Fruit fly (Drosophila melanogaster) whole organism, embryonic: ENCODE data around the gene CG34135.

ENCODE experiments used
- Aef1 ChIP-seq: fragments of 200-800 bp; sonication (Bioruptor generic); IDR thresholded peaks from 3 replicates; pipeline ENCODE4 v1.3.6; 2022; ENCODE audit warnings: missing biosample characterization, missing genetic modification characterization
- Atf-2 ChIP-seq: fragments of 200-800 bp; sonication (Bioruptor generic); optimal IDR thresholded peaks from 2 replicates; lab custom pipeline; 2016; ENCODE audit warnings: missing biosample characterization, missing genetic modification characterization
- CG10147 ChIP-seq: fragments of 200-800 bp; sonication (Bioruptor generic); optimal IDR thresholded peaks from 2 replicates; lab custom pipeline; 2019; ENCODE audit warnings: missing biosample characterization, mild to moderate bottlenecking, missing genetic modification characterization, moderate library complexity
- CG11456 ChIP-seq: fragments of 200-800 bp; sonication (Bioruptor generic); IDR thresholded peaks from 3 replicates; pipeline ENCODE4 v1.3.6; 2022; ENCODE audit warnings: missing biosample characterization, missing genetic modification characterization
- CG12104 ChIP-seq: fragments of 200-800 bp; sonication (Bioruptor generic); optimal IDR thresholded peaks from 3 replicates; lab custom pipeline; 2016; ENCODE audit warnings: missing biosample characterization, missing genetic modification characterization
- CG13123 ChIP-seq: fragments of 200-800 bp; sonication (Bioruptor generic); optimal IDR thresholded peaks from 2 replicates; lab custom pipeline; 2016; ENCODE audit warnings: missing biosample characterization, missing genetic modification characterization
- CG13424 ChIP-seq: fragments of 200-800 bp; sonication (Bioruptor generic); optimal IDR thresholded peaks from 2 replicates; lab custom pipeline; 2019; ENCODE audit warnings: missing biosample characterization, mild to moderate bottlenecking, missing genetic modification characterization, moderate library complexity
- CG14965 ChIP-seq: fragments of 200-800 bp; sonication (Bioruptor generic); optimal IDR thresholded peaks from 2 replicates; lab custom pipeline; 2016; ENCODE audit warnings: missing biosample characterization, missing genetic modification characterization, borderline replicate concordance
- CG17359 ChIP-seq: fragments of 200-800 bp; sonication (Bioruptor generic); optimal IDR thresholded peaks from 3 replicates; lab custom pipeline; 2018; ENCODE audit warnings: missing biosample characterization, mild to moderate bottlenecking, missing genetic modification characterization, moderate library complexity
- CG1792 ChIP-seq: fragments of 200-800 bp; sonication (Bioruptor generic); optimal IDR thresholded peaks from 2 replicates; lab custom pipeline; 2016; ENCODE audit warnings: missing biosample characterization, missing genetic modification characterization
- CG2875 ChIP-seq: fragments of 200-800 bp; sonication (Bioruptor generic); optimal IDR thresholded peaks from 2 replicates; lab custom pipeline; 2017; ENCODE audit warnings: missing biosample characterization, mild to moderate bottlenecking, missing genetic modification characterization, missing genetic modification reagents
- CG30431 ChIP-seq: fragments of 200-800 bp; sonication (Bioruptor generic); optimal IDR thresholded peaks from 2 replicates; lab custom pipeline; 2017; ENCODE audit warnings: missing biosample characterization, missing genetic modification characterization
- CG32532 ChIP-seq: fragments of 200-800 bp; sonication (Bioruptor generic); IDR thresholded peaks from 2 replicates; pipeline ENCODE4 v1.3.6; 2022; ENCODE audit warnings: missing biosample characterization, missing genetic modification characterization
- CG3281 ChIP-seq: fragments of 200-800 bp; sonication (Bioruptor generic); optimal IDR thresholded peaks from 3 replicates; lab custom pipeline; 2017; ENCODE audit warnings: missing biosample characterization, mild to moderate bottlenecking, missing genetic modification characterization
- CG42726 ChIP-seq: fragments of 200-800 bp; sonication (Bioruptor generic); IDR thresholded peaks from 2 replicates; pipeline ENCODE4 v1.3.6; 2022; ENCODE audit warnings: missing biosample characterization, missing genetic modification characterization; ENCODE audit not compliant: partially characterized antibody
- CG43689 ChIP-seq: fragments of 200-800 bp; sonication (Bioruptor generic); IDR thresholded peaks from 2 replicates; pipeline ENCODE4 v1.3.6; 2022; ENCODE audit warnings: missing biosample characterization, missing genetic modification characterization
- CG4854 ChIP-seq: fragments of 200-800 bp; sonication (Bioruptor generic); optimal IDR thresholded peaks from 2 replicates; lab custom pipeline; 2016; ENCODE audit warnings: missing biosample characterization, missing genetic modification characterization, inconsistent platforms
- CG5953 ChIP-seq: fragments of 200-800 bp; sonication (Bioruptor generic); IDR thresholded peaks from 2 replicates; pipeline ENCODE4 v1.3.6; 2022; ENCODE audit warnings: missing biosample characterization, missing genetic modification characterization
- CG6683 ChIP-seq: fragments of 200-800 bp; sonication (Bioruptor generic); optimal IDR thresholded peaks from 2 replicates; lab custom pipeline; 2017; ENCODE audit warnings: missing biosample characterization, mild to moderate bottlenecking, missing genetic modification characterization, missing genetic modification reagents
- CG6791 ChIP-seq: fragments of 200-800 bp; sonication (Bioruptor generic); IDR thresholded peaks from 3 replicates; pipeline ENCODE4 v1.3.6; 2022; ENCODE audit warnings: missing biosample characterization, missing genetic modification characterization; ENCODE audit not compliant: partially characterized antibody
- CG9437 ChIP-seq: fragments of 200-800 bp; sonication (Bioruptor generic); optimal IDR thresholded peaks from 2 replicates; lab custom pipeline; 2018; ENCODE audit warnings: missing biosample characterization, mild to moderate bottlenecking, missing genetic modification characterization
- CrebB ChIP-seq: fragments of 200-800 bp; sonication (Bioruptor generic); optimal IDR thresholded peaks from 3 replicates; lab custom pipeline; 2018; ENCODE audit warnings: missing biosample characterization, mild to moderate bottlenecking, missing genetic modification characterization
- Fer1 ChIP-seq: fragments of 200-800 bp; sonication (Bioruptor generic); optimal IDR thresholded peaks from 2 replicates; lab custom pipeline; 2017; ENCODE audit warnings: missing biosample characterization, mild to moderate bottlenecking, missing genetic modification characterization
- Hr3 ChIP-seq: fragments of 200-800 bp; sonication (Bioruptor generic); optimal IDR thresholded peaks from 3 replicates; lab custom pipeline; 2016; ENCODE audit warnings: missing biosample characterization, missing genetic modification characterization
- Max ChIP-seq: fragments of 200-800 bp; sonication (Bioruptor generic); optimal IDR thresholded peaks from 2 replicates; lab custom pipeline; 2016; ENCODE audit warnings: missing biosample characterization, mild to moderate bottlenecking, missing genetic modification characterization
- Taf1 ChIP-seq: fragments of 200-800 bp; sonication (Bioruptor generic); IDR thresholded peaks from 2 replicates; pipeline ENCODE4 v1.3.6; 2022; ENCODE audit warnings: missing biosample characterization, missing genetic modification characterization
- Xbp1 ChIP-seq: fragments of 200-800 bp; sonication (Bioruptor generic); optimal IDR thresholded peaks from 3 replicates; lab custom pipeline; 2016; ENCODE audit warnings: missing biosample characterization, mild to moderate bottlenecking, missing genetic modification characterization
- ase ChIP-seq: fragments of 200-800 bp; sonication (Bioruptor generic); IDR thresholded peaks from 3 replicates; pipeline ENCODE4 v1.3.6; 2022; ENCODE audit warnings: missing biosample characterization, missing genetic modification characterization
- bcd ChIP-seq: fragments of 200-800 bp; sonication (Bioruptor generic); optimal IDR thresholded peaks from 2 replicates; lab custom pipeline; 2017; ENCODE audit warnings: missing biosample characterization, mild to moderate bottlenecking, missing genetic modification characterization
- cad ChIP-seq: fragments of >200 bp; optimal IDR thresholded peaks from 2 replicates; lab custom pipeline; 2017; ENCODE audit warnings: missing biosample characterization, missing genetic modification characterization
- cg ChIP-seq: fragments of 200-800 bp; sonication (Bioruptor generic); optimal IDR thresholded peaks from 3 replicates; lab custom pipeline; 2019; ENCODE audit warnings: missing biosample characterization, mild to moderate bottlenecking, missing genetic modification characterization, moderate library complexity
- dimm ChIP-seq: fragments of 200-800 bp; sonication (Bioruptor generic); IDR thresholded peaks from 2 replicates; pipeline ENCODE4 v1.3.6; 2022; ENCODE audit warnings: missing biosample characterization, missing genetic modification characterization
- ems ChIP-seq: fragments of 200-800 bp; sonication (Bioruptor generic); optimal IDR thresholded peaks from 3 replicates; lab custom pipeline; 2016; ENCODE audit warnings: missing biosample characterization, missing genetic modification characterization
- ftz-f1 ChIP-seq: fragments of 200-800 bp; sonication (Bioruptor generic); optimal IDR thresholded peaks from 2 replicates; lab custom pipeline; 2016; ENCODE audit warnings: missing biosample characterization, missing genetic modification characterization
- gsb-n ChIP-seq: fragments of 200-800 bp; sonication (Bioruptor generic); optimal IDR thresholded peaks from 3 replicates; lab custom pipeline; 2018; ENCODE audit warnings: missing biosample characterization, mild to moderate bottlenecking, missing genetic modification characterization
- kah ChIP-seq: fragments of 200-800 bp; sonication (Bioruptor generic); optimal IDR thresholded peaks from 2 replicates; lab custom pipeline; 2018; ENCODE audit warnings: missing biosample characterization, mild to moderate bottlenecking, missing genetic modification characterization
- knrl ChIP-seq: fragments of 200-800 bp; sonication (Bioruptor generic); IDR thresholded peaks from 3 replicates; pipeline ENCODE4 v1.3.6; 2022; ENCODE audit warnings: missing biosample characterization, missing genetic modification characterization; ENCODE audit not compliant: partially characterized antibody
- mam ChIP-seq: fragments of 200-800 bp; sonication (Bioruptor generic); optimal IDR thresholded peaks from 3 replicates; lab custom pipeline; 2016; ENCODE audit warnings: missing biosample characterization, missing genetic modification characterization
- nerfin-2 ChIP-seq: fragments of 200-800 bp; sonication (Bioruptor generic); IDR thresholded peaks from 2 replicates; pipeline ENCODE4 v1.3.6; 2022; ENCODE audit warnings: missing biosample characterization, missing genetic modification characterization; ENCODE audit not compliant: partially characterized antibody
- p53 ChIP-seq: fragments of 200-800 bp; sonication (Bioruptor generic); optimal IDR thresholded peaks from 2 replicates; lab custom pipeline; 2016; ENCODE audit warnings: missing biosample characterization, missing genetic modification characterization
- peb ChIP-seq: fragments of 200-800 bp; sonication (Bioruptor generic); IDR thresholded peaks from 2 replicates; pipeline ENCODE4 v1.3.6; 2022; ENCODE audit warnings: missing biosample characterization, missing genetic modification characterization
- pum ChIP-seq: fragments of 200-800 bp; sonication (Bioruptor generic); optimal IDR thresholded peaks from 2 replicates; lab custom pipeline; 2016; ENCODE audit warnings: missing biosample characterization, missing genetic modification characterization
- sd ChIP-seq: fragments of 200-800 bp; sonication (Bioruptor generic); optimal IDR thresholded peaks from 3 replicates; lab custom pipeline; 2018; ENCODE audit warnings: missing biosample characterization, mild to moderate bottlenecking, missing genetic modification characterization, moderate library complexity
- slp2 ChIP-seq: fragments of 200-800 bp; sonication (Bioruptor generic); optimal IDR thresholded peaks from 2 replicates; lab custom pipeline; 2016; ENCODE audit warnings: missing biosample characterization, missing genetic modification characterization
- trh ChIP-seq: fragments of 200-800 bp; sonication (Bioruptor generic); optimal IDR thresholded peaks from 2 replicates; lab custom pipeline; 2016; ENCODE audit warnings: missing biosample characterization, missing genetic modification characterization
- z ChIP-seq: fragments of 200-800 bp; sonication (Bioruptor generic); IDR thresholded peaks from 3 replicates; pipeline ENCODE4 v1.3.6; 2022; ENCODE audit warnings: missing biosample characterization, missing genetic modification characterization
- zen2 ChIP-seq: fragments of 200-800 bp; sonication (Bioruptor generic); IDR thresholded peaks from 3 replicates; pipeline ENCODE4 v1.3.6; 2022; ENCODE audit warnings: missing biosample characterization, missing genetic modification characterization; ENCODE audit not compliant: partially characterized antibody
- zf30C ChIP-seq: fragments of 200-800 bp; sonication (Bioruptor generic); optimal IDR thresholded peaks from 3 replicates; lab custom pipeline; 2018; ENCODE audit warnings: missing biosample characterization, mild to moderate bottlenecking, missing genetic modification characterization
- zfh1 ChIP-seq: fragments of 200-800 bp; sonication (Bioruptor generic); IDR thresholded peaks from 3 replicates; pipeline ENCODE4 v1.3.6; 2022; ENCODE audit warnings: missing biosample characterization, missing genetic modification characterization
- zfh2 ChIP-seq: fragments of 200-800 bp; sonication (Bioruptor generic); optimal IDR thresholded peaks from 2 replicates; lab custom pipeline; 2016; ENCODE audit warnings: missing biosample characterization, missing genetic modification characterization

The CG34135 gene

dm6 chr3R:8811323-8811936 is 43.4 kb upstream of the CG34135 start (continued):
- TF ChIP-seq CG9437 (GFP tag; lab: Kevin White, UChicago): peak; percentile 95
- TF ChIP-seq CG43689 (GFP tag; lab: Robert Waterston, UW): peak; percentile 97
- TF ChIP-seq slp2 (GFP tag; lab: Kevin White, UChicago): peak; percentile 96
- peak; percentile 3 for TF ChIP-seq zf30C (GFP tag; lab: Kevin White, UChicago)
- TF ChIP-seq CG4854: peak; percentile 98
- peak; percentile 95 for TF ChIP-seq CG6683 (GFP tag; lab: Kevin White, UChicago)
- peak; percentile 96 for TF ChIP-seq peb (GFP tag; lab: Robert Waterston, UW)
- peak; percentile 99 for TF ChIP-seq Fer1 (GFP tag; lab: Kevin White, UChicago)
- peak; percentile 97 for TF ChIP-seq gsb-n (tag; lab: Kevin White, UChicago)
- peak; percentile 93 for TF ChIP-seq p53 (GFP tag; lab: Kevin White, UChicago)
- TF ChIP-seq zfh1 (GFP tag; lab: Robert Waterston, UW): peak; percentile 99
- peak; percentile 98 for TF ChIP-seq CG2875
- peak; percentile 98 for TF ChIP-seq CG5953 (GFP tag; lab: Robert Waterston, UW)
- peak; percentile 99 for TF ChIP-seq CG3281 (GFP tag; lab: Kevin White, UChicago)
- TF ChIP-seq ftz-f1 (GFP tag; lab: Kevin White, UChicago): peak; percentile 91
- peak; percentile 99 for TF ChIP-seq Xbp1 (GFP tag; lab: Kevin White, UChicago)
- TF ChIP-seq Atf-2 (GFP tag; lab: Kevin White, UChicago): peak; percentile 99
- TF ChIP-seq CG42726 (GFP tag; lab: Robert Waterston, UW): 0 out of 2 replicates have a peak, but pooled peaks have one; percentile 26
- TF ChIP-seq bcd: peak; percentile 99
- peak; percentile 96 for TF ChIP-seq sd (tag; lab: Kevin White, UChicago)
- peak; percentile 97 for TF ChIP-seq CG30431 (GFP tag; lab: Kevin White, UChicago)
- TF ChIP-seq CG17359: peak; percentile 99
- TF ChIP-seq zen2 (GFP tag; lab: Robert Waterston, UW): no peak
- TF ChIP-seq CG32532: peak; percentile 100
- TF ChIP-seq CG14965 (GFP tag; lab: Kevin White, UChicago): peak; percentile 89
- peak; percentile 99 for TF ChIP-seq Aef1 (GFP tag; lab: Robert Waterston, UW)
- peak; percentile 75; the same call in 2 of the 3 replicates for TF ChIP-seq z (GFP tag; lab: Robert Waterston, UW)
- TF ChIP-seq CG10147 (GFP tag; lab: Kevin White, UChicago): peak; percentile 99
- no peak for TF ChIP-seq CG6791
- peak; percentile 98 for TF ChIP-seq CG1792 (GFP tag; lab: Kevin White, UChicago)
- TF ChIP-seq dimm: peak; percentile 98
- peak; percentile 99 for TF ChIP-seq mam
- TF ChIP-seq ems (GFP tag; lab: Kevin White, UChicago): peak; percentile 99
- TF ChIP-seq CG13424: peak; percentile 99
- TF ChIP-seq zfh2: peak; percentile 99
- peak; percentile 97 for TF ChIP-seq CG13123 (GFP tag; lab: Kevin White, UChicago)
- TF ChIP-seq cad (GFP tag; lab: Kevin White, UChicago): no peak
- peak; percentile 99 for TF ChIP-seq CrebB (tag; lab: Kevin White, UChicago)
- TF ChIP-seq CG11456 (GFP tag; lab: Robert Waterston, UW): peak; percentile 99
- TF ChIP-seq Taf1 (GFP tag; lab: Robert Waterston, UW): peak; percentile 98
- peak; percentile 98 for TF ChIP-seq ase (GFP tag; lab: Robert Waterston, UW)
- TF ChIP-seq Hr3: peak; percentile 99
- peak; percentile 98 for TF ChIP-seq Max (GFP tag; lab: Kevin White, UChicago)
- no peak for TF ChIP-seq knrl (GFP tag; lab: Robert Waterston, UW)
- TF ChIP-seq kah: peak; percentile 97
- TF ChIP-seq pum (GFP tag; lab: Kevin White, UChicago): peak; percentile 98
- no peak; the same call in 1 of the 2 replicates for TF ChIP-seq nerfin-2 (GFP tag; lab: Robert Waterston, UW)
- TF ChIP-seq cg: peak; percentile 84
- TF ChIP-seq CG12104 (GFP tag; lab: Kevin White, UChicago): peak; percentile 99
- peak; percentile 97 for TF ChIP-seq trh (GFP tag; lab: Kevin White, UChicago)
